Worm (Caenorhabditis elegans) whole organism, L1 larva: ENCODE measurements around the gene Y73B6BL.44.

Source experiments
- ceh-82 ChIP-seq, 3 experiments: fragments of 150-350 bp in 1 of 3; sonication (generic microtip) in 2 of 3; optimal IDR thresholded peaks; 2 replicates each; lab custom pipeline; 2014 to 2017; ENCODE audit warnings: missing biosample characterization in 3 of 3, missing genetic modification characterization in 3 of 3
- ceh-88 ChIP-seq: fragments of 200-800 bp; sonication (Bioruptor generic); IDR thresholded peaks from 2 replicates; pipeline ENCODE4 v1.3.6; 2022; ENCODE audit warnings: missing genetic modification characterization, missing compliant biosample characterization
- fkh-10 ChIP-seq: sonication (generic microtip); optimal IDR thresholded peaks from 2 replicates; lab custom pipeline; 2017; ENCODE audit warnings: missing biosample characterization, missing genetic modification reagents, missing genetic modification characterization
- jun-1 ChIP-seq: fragments of 150-350 bp; optimal IDR thresholded peaks from 2 replicates; lab custom pipeline; 2014; ENCODE audit warnings: missing biosample characterization, missing genetic modification reagents, missing genetic modification characterization
- lin-13 ChIP-seq: fragments of 150-350 bp; optimal IDR thresholded peaks from 2 replicates; lab custom pipeline; 2014; ENCODE audit warnings: missing biosample characterization, missing genetic modification reagents, missing genetic modification characterization
- mep-1 ChIP-seq: fragments of 150-350 bp; optimal IDR thresholded peaks from 2 replicates; lab custom pipeline; 2014; ENCODE audit warnings: missing biosample characterization, missing genetic modification characterization
- nhr-11 ChIP-seq: fragments of 150-350 bp; optimal IDR thresholded peaks from 2 replicates; lab custom pipeline; 2014; ENCODE audit warnings: missing biosample characterization, missing genetic modification characterization
- nhr-20 ChIP-seq: sonication (generic microtip); optimal IDR thresholded peaks from 2 replicates; lab custom pipeline; 2016; ENCODE audit warnings: mild to moderate bottlenecking, missing genetic modification characterization, missing compliant biosample characterization
- nhr-76 ChIP-seq: sonication (generic microtip); optimal IDR thresholded peaks from 2 replicates; lab custom pipeline; 2017; ENCODE audit warnings: missing biosample characterization, missing genetic modification characterization
- pag-3 ChIP-seq: sonication (generic microtip); optimal IDR thresholded peaks from 2 replicates; lab custom pipeline; 2017; ENCODE audit warnings: missing genetic modification characterization, mild to moderate bottlenecking, missing compliant biosample characterization, antibody characterized with exemption, borderline replicate concordance; ENCODE audit not compliant: insufficient read depth
- snpc-4 ChIP-seq: fragments of 150-350 bp; optimal IDR thresholded peaks from 2 replicates; lab custom pipeline; 2014; ENCODE audit warnings: missing biosample characterization, missing genetic modification characterization
- sptf-1 ChIP-seq: fragments of 150-350 bp; optimal IDR thresholded peaks from 2 replicates; lab custom pipeline; 2014; ENCODE audit warnings: missing biosample characterization, missing genetic modification characterization
- unc-30 ChIP-seq: sonication (generic microtip); optimal IDR thresholded peaks from 2 replicates; lab custom pipeline; 2017; ENCODE audit warnings: missing biosample characterization, missing genetic modification characterization
- ztf-11 ChIP-seq, 2 experiments: sonication (generic microtip); optimal IDR thresholded peaks; 2 replicates each; lab custom pipeline; 2016 to 2017; ENCODE audit warnings: missing genetic modification characterization in 2 of 2, missing biosample characterization in 1 of 2, missing compliant biosample characterization in 1 of 2

DNA sequence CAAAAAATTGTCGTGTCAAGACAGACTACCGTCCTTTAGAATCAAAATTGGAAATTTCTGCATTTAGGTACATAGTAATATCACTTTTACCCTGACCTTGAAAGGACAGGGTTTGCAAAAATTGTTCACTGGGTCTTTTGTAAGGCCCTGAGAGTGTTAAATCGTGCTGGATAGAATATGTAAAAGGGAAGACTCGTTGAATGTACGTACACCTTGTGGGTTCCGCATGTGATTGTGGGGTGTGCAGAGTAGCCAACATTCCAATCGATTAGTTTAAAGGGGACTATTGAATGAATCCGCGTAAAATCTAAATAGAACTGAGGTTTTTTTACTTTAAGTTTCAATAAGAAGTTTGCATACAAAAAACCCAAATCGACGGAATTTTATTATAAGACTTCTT, 32.8 kb upstream of the Y73B6BL.44 start:
- TF ChIP-seq unc-30 (no peak), lin-13 (GFP tag; lab: Kevin White, UChicago) (no peak), ceh-88 (GFP tag; lab: Robert Waterston, UW) (no peak), jun-1 (no peak), sptf-1 (no peak), pag-3 (tag; lab: Kevin White, UChicago) (no peak), ztf-11 (tag; optimal IDR thresholded peaks at IDR 0.05; lab: Kevin White, UChicago) (no peak), ceh-82 (tag; optimal IDR thresholded peaks at IDR 0.05; lab: Kevin White, UChicago) (no peak), nhr-76 (tag; lab: Kevin White, UChicago) (no peak), snpc-4 (tag; lab: Kevin White, UChicago) (no peak), nhr-20 (tag; lab: Kevin White, UChicago) (no peak), mep-1 (tag; lab: Kevin White, UChicago) (no peak), nhr-11 (no peak), fkh-10 (GFP tag; lab: Kevin White, UChicago) (no peak)
